Worm (Caenorhabditis elegans) whole organism, L4 larva: ENCODE data around the gene gfat-2.
"Not testable (repeated sequence)": the region's sequence is repeated elsewhere in the genome, so short reads cannot be mapped to it uniquely, and the experiment has no call there.

Experiments
- F26F4.8 ChIP-seq: fragments of 200-800 bp; sonication (Bioruptor generic); conservative IDR thresholded peaks from 2 replicates; pipeline ENCODE4 v1.3.6; 2022; ENCODE audit warnings: missing genetic modification characterization, missing compliant biosample characterization
- F49E8.2 ChIP-seq: sonication (generic microtip); optimal IDR thresholded peaks from 2 replicates; lab custom pipeline; 2016; ENCODE audit warnings: missing compliant biosample characterization, mild to moderate bottlenecking, missing genetic modification characterization, borderline replicate concordance
- Y105C5A.15 ChIP-seq: fragments of 200-800 bp; sonication (Bioruptor generic); IDR thresholded peaks from 2 replicates; pipeline ENCODE4 v1.3.6; 2022; ENCODE audit warnings: missing genetic modification characterization, missing compliant biosample characterization
- Y48G9A.11 ChIP-seq: fragments of 200-800 bp; sonication (Bioruptor generic); IDR thresholded peaks from 2 replicates; pipeline ENCODE4 v1.3.6; 2022; ENCODE audit warnings: missing genetic modification reagents, missing genetic modification characterization, missing compliant biosample characterization
- Y5F2A.4 ChIP-seq: fragments of 200-800 bp; sonication (Bioruptor generic); optimal IDR thresholded peaks from 2 replicates; lab custom pipeline; 2018; ENCODE audit warnings: mild to moderate bottlenecking, missing genetic modification characterization, missing compliant biosample characterization
- ZK546.5 ChIP-seq, 2 experiments: sonication (generic microtip); optimal IDR thresholded peaks; 2 replicates each; lab custom pipeline; 2017; ENCODE audit warnings: missing biosample characterization in 2 of 2, missing genetic modification characterization in 2 of 2
- ces-1 ChIP-seq: fragments of 150-350 bp; sonication (generic microtip); optimal IDR thresholded peaks from 4 replicates; lab custom pipeline; 2014; ENCODE audit warnings: missing biosample characterization, missing genetic modification reagents, missing genetic modification characterization
- ctbp-1 ChIP-seq: fragments of 200-800 bp; sonication (Bioruptor generic); IDR thresholded peaks from 2 replicates; pipeline ENCODE4 v1.3.6; 2022; ENCODE audit warnings: missing genetic modification reagents, missing genetic modification characterization, missing compliant biosample characterization
- daf-16 ChIP-seq, 3 experiments: sonication (generic microtip); optimal IDR thresholded peaks; 2 replicates each; lab custom pipeline; 2016 to 2017; ENCODE audit warnings: missing genetic modification characterization in 3 of 3, missing genetic modification reagents in 3 of 3, mild to moderate bottlenecking in 2 of 3, missing compliant biosample characterization in 2 of 3, missing biosample characterization in 1 of 3, moderate library complexity in 1 of 3
- daf-8 ChIP-seq: fragments of 200-800 bp; sonication (Bioruptor generic); IDR thresholded peaks from 2 replicates; pipeline ENCODE4 v1.3.6; 2022; ENCODE audit warnings: missing genetic modification characterization, missing compliant biosample characterization
- egl-43 ChIP-seq: fragments of 200-800 bp; sonication (Bioruptor generic); IDR thresholded peaks from 2 replicates; pipeline ENCODE4 v1.3.6; 2022; ENCODE audit warnings: missing genetic modification reagents, missing genetic modification characterization, missing compliant biosample characterization
- lim-7 ChIP-seq: fragments of 200-800 bp; sonication (Bioruptor generic); IDR thresholded peaks from 2 replicates; pipeline ENCODE4 v1.3.6; 2022; ENCODE audit warnings: missing genetic modification characterization, missing compliant biosample characterization
- lin-1 ChIP-seq: fragments of 200-800 bp; sonication (Bioruptor generic); IDR thresholded peaks from 2 replicates; pipeline ENCODE4 v1.3.6; 2022; ENCODE audit warnings: missing genetic modification reagents, missing genetic modification characterization, missing compliant biosample characterization
- lin-13 ChIP-seq: fragments of 150-350 bp; optimal IDR thresholded peaks from 2 replicates; lab custom pipeline; 2014; ENCODE audit warnings: missing biosample characterization, missing genetic modification reagents, missing genetic modification characterization
- lin-15B ChIP-seq: fragments of 150-350 bp; sonication (generic microtip); optimal IDR thresholded peaks from 3 replicates; lab custom pipeline; 2014; ENCODE audit warnings: missing biosample characterization, missing genetic modification characterization
- lin-29 ChIP-seq: fragments of 200-800 bp; sonication (Bioruptor generic); IDR thresholded peaks from 2 replicates; pipeline ENCODE4 v1.3.6; 2022; ENCODE audit warnings: missing genetic modification reagents, missing genetic modification characterization, missing compliant biosample characterization
- lin-38 ChIP-seq: fragments of 200-800 bp; sonication (Bioruptor generic); IDR thresholded peaks from 2 replicates; pipeline ENCODE4 v1.3.6; 2022; ENCODE audit warnings: missing genetic modification reagents, missing genetic modification characterization, missing compliant biosample characterization
- madf-5 ChIP-seq, 2 experiments: fragments of 200-800 bp; sonication (Bioruptor generic); IDR thresholded peaks; 2 replicates each; pipeline ENCODE4 v1.3.6; 2022; ENCODE audit warnings: missing compliant biosample characterization in 2 of 2, missing genetic modification characterization in 2 of 2
- mes-2 ChIP-seq: sonication (generic microtip); optimal IDR thresholded peaks from 2 replicates; lab custom pipeline; 2016; ENCODE audit warnings: missing genotype, mild to moderate bottlenecking, missing genetic modification characterization, missing compliant biosample characterization; ENCODE audit not compliant: poor library complexity, severe bottlenecking
- nhr-237 ChIP-seq: sonication (generic microtip); optimal IDR thresholded peaks from 2 replicates; lab custom pipeline; 2017; ENCODE audit warnings: missing biosample characterization, missing genetic modification characterization
- nhr-25 ChIP-seq: sonication (generic microtip); optimal IDR thresholded peaks from 2 replicates; lab custom pipeline; 2017; ENCODE audit warnings: missing genetic modification characterization, mild to moderate bottlenecking, missing compliant biosample characterization, antibody characterized with exemption, moderate library complexity, borderline replicate concordance; ENCODE audit not compliant: insufficient read depth
- nhr-6 ChIP-seq: fragments of 150-350 bp; optimal IDR thresholded peaks from 2 replicates; lab custom pipeline; 2014; ENCODE audit warnings: missing biosample characterization, missing genetic modification characterization
- pha-4 ChIP-seq, 2 experiments: fragments of 150-350 bp in 1 of 2; fragments of 200-800 bp in 1 of 2; sonication (Bioruptor generic) in 1 of 2; IDR thresholded peaks in 1 of 2; optimal IDR thresholded peaks in 1 of 2; 2 replicates each; pipeline versions ENCODE4 v1.3.6 to Lab custom; 2014 to 2022; ENCODE audit warnings: missing genetic modification characterization in 2 of 2, missing genetic modification reagents in 2 of 2, missing biosample characterization in 1 of 2, missing compliant biosample characterization in 1 of 2
- rbr-2 ChIP-seq: sonication (generic microtip); optimal IDR thresholded peaks from 2 replicates; lab custom pipeline; 2016; ENCODE audit warnings: missing genotype, missing genetic modification characterization, missing compliant biosample characterization
- snpc-1.2 ChIP-seq: fragments of 200-800 bp; sonication (Bioruptor generic); IDR thresholded peaks from 2 replicates; pipeline ENCODE4 v1.3.6; 2022; ENCODE audit warnings: missing genetic modification reagents, missing genetic modification characterization, missing compliant biosample characterization
- spr-1 ChIP-seq: sonication (generic microtip); optimal IDR thresholded peaks from 2 replicates; lab custom pipeline; 2016; ENCODE audit warnings: mild to moderate bottlenecking, missing genetic modification characterization, missing compliant biosample characterization
- unc-62 ChIP-seq, 3 experiments: fragments of 150-350 bp in 1 of 3; sonication (generic microtip); optimal IDR thresholded peaks in 2 of 3; peaks in 1 of 3; 1 replicate in 1 of 3; 2 replicates in 2 of 3; lab custom pipeline; 2014 to 2017; ENCODE audit warnings: missing biosample characterization in 3 of 3, missing genetic modification characterization in 3 of 3, missing genetic modification reagents in 3 of 3, missing genotype in 1 of 3
- ztf-11 ChIP-seq: fragments of 150-350 bp; optimal IDR thresholded peaks from 2 replicates; lab custom pipeline; 2014; ENCODE audit warnings: missing biosample characterization, missing genetic modification characterization

The gfat-2 gene

DNA sequence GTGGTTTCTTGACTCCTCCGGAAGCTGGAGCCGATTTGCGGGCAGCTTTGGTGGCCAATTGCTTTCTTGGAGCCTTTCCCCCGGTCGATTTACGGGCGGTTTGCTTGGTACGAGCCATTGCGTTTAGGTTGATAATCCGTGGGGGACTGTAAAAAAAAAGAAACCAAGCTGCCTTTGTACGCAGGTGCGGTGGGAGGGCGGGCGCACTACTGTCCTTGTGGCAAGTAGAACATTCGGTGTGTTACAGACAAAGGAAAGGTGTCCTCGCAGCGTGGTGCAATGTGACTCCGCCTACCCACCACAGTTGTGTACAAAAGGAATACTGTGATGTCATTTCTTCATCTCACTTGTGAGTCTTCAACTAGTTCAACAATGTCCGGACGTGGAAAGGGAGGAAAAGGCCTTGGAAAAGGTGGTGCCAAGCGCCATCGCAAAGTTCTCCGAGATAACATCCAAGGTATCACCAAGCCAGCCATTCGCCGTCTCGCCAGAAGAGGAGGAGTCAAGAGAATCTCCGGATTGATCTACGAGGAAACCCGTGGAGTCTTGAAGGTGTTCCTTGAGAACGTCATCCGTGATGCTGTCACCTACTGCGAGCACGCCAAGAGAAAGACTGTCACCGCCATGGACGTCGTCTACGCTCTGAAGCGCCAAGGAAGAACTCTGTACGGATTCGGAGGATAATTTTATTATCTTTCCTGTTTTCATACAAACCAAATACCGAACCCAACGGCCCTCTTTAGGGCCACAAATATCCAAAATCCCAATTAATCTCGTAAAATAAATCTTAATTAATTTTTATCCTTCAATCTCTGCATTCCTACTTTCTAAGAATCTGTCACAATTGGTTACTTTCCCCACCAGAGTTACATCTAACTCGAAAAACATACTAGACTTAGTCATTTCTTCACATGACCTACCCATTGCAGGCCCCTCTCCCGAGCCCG, 3.0 kb upstream of the gfat-2 start, which contains the start of the genes his-63 and his-64:
Gene his-63 (minus strand): TSS at position 118 of the 947 bp plus-strand sequence.
Gene his-64 (plus strand): TSS at position 373 of the 947 bp plus-strand sequence.
- TF ChIP-seq F26F4.8 (GFP tag; lab: Robert Waterston, UW) (0 out of 2 replicates have a peak, but pooled peaks have one; percentile 56), snpc-1.2 (GFP tag; lab: Robert Waterston, UW) (peak; percentile 78), lin-38 (peak; percentile 55; the same call in 1 of the 2 replicates), pha-4 (GFP tag; IDR thresholded peaks at IDR 0.05; lab: Robert Waterston, UW) (0 out of 2 replicates have a peak, but pooled peaks have one; percentile 8), Y48G9A.11 (GFP tag; lab: Robert Waterston, UW) (peak; percentile 74), nhr-6 (tag; lab: Kevin White, UChicago) (peak; percentile 12), ctbp-1 (GFP tag; lab: Robert Waterston, UW) (0 out of 2 replicates have a peak, but pooled peaks have one; percentile 17), F49E8.2 (tag; lab: Kevin White, UChicago) (peak; percentile 25), mes-2 (tag; lab: Kevin White, UChicago) (peak; percentile 45), Y105C5A.15 (GFP tag; lab: Robert Waterston, UW) (0 out of 2 replicates have a peak, but pooled peaks have one; percentile 49), lim-7 (peak; percentile 32; the same call in 1 of the 2 replicates)
- TF ChIP-seq pha-4 (tag; optimal IDR thresholded peaks at IDR 0.05; lab: Kevin White, UChicago): not testable (repeated sequence)
- TF ChIP-seq, all 104 proteins: peak for 11; not testable (repeated sequence) for 93

DNA sequence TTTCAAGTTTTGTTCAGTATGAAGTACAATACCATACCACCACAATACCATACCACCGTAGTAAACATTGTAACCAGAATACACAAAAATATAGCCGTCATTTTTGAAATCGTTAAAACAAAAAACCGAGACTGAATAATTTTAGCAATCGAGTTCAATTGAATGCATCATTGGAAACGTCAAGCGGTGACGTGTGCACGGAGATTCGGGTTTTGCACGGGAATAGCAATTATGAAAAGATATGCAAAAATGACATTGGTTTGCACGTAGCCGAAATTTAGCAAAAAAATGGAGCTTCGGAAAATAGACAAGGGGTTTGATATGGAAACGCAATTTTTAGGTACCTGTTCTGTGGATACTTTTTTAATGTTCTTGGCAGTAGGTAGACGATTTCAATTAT, 4.9 kb downstream of the gfat-2 start, which contains the start of gene F22B3.10:
Gene F22B3.10 (minus strand): TSS at position 101 of the 400 bp plus-strand sequence.
- TF ChIP-seq ZK546.5 (tag; optimal IDR thresholded peaks at IDR 0.05; lab: Kevin White, UChicago) (no peak), unc-62 (GFP tag; optimal IDR thresholded peaks at IDR 0.05 in 1 of 2; lab: Kevin White, UChicago) (peak in 1 of 2 experiments; percentile 59), unc-62 (tag; optimal IDR thresholded peaks at IDR 0.05; lab: Kevin White, UChicago) (no peak)
- TF ChIP-seq, all 104 proteins: peak for 1

DNA sequence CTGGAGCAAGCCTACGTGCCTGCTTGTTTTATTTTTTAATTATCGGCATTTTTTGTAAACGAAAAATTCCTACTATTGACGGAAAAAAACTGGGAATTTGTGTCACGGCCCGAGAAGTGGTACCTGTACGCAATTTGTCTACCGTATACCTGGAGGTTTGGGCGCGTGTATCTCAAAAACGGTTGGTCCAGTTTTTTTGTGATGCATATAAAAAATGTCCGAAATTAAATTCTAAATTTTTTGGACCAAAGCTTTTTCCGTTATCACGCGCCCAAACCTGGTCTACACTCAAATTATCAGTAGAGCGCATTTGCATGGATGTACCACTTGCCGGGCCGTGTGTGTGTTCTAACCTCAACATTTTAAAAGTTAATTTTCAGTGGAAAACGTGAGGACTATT, 6.7 kb downstream of the gfat-2 start, which contains the start of gene F22B3.5:
Gene F22B3.5 (minus strand): TSS at position 101 of the 400 bp plus-strand sequence.
- TF ChIP-seq nhr-6 (tag; lab: Kevin White, UChicago); lin-29 (GFP tag; lab: Robert Waterston, UW); lin-1: not testable (repeated sequence)

DNA sequence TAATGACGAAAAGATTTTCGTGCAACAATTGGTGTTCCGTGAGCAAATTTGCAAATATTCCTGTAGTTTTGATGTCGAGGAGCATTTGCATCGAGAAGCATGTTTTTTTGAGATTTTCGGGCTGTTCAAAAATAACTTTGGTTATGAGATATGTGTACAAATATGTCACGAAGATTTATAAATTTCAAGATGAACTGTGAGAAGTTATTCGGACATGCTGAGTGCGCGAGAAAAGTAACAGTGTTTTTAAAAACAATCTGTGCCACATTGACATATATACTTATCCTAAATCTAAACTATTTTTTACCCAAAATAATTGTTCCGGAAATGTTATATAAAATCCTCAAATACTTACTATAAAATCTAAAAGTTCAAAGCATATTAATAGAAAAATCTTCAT, 11.7 kb downstream of the gfat-2 start, which contains the start of gene F22B3.7:
Gene F22B3.7 (minus strand): TSS at position 101 of the 400 bp plus-strand sequence.
- TF ChIP-seq madf-5 (GFP tag; IDR thresholded peaks at IDR 0.05; lab: Robert Waterston, UW) (no peak), ces-1 (no peak), spr-1 (tag; lab: Kevin White, UChicago) (no peak), nhr-25 (tag; lab: Kevin White, UChicago) (no peak), daf-8 (GFP tag; lab: Robert Waterston, UW) (no peak), ztf-11 (tag; lab: Kevin White, UChicago) (no peak), nhr-237 (tag; lab: Kevin White, UChicago) (no peak)

DNA sequence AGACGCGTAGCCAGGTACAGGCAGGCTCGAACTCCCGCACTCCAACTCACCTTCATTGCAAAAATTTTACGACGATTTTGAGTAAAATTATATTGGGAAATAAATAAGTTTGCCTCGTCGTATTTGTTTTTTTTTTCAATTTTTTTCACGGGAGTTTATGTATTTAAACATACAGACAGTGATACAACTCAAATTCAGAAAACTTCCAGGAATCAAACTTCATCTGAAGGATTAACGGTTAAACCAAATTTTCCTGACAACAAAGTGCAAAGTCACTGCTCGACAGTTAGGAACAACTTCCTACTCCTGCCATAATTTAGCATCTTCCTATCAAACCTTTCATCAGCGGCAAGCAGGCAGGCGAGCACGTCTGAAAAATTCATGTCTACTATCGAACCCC, 14.8 kb downstream of the gfat-2 start, which contains the start of gene F22B3.8:
Gene F22B3.8 (minus strand): TSS at position 101 of the 400 bp plus-strand sequence.
- TF ChIP-seq rbr-2 (tag; lab: Kevin White, UChicago) (no peak), unc-62 (GFP tag; optimal IDR thresholded peaks at IDR 0.05 in 1 of 2; lab: Kevin White, UChicago) (peak in 1 of 2 experiments; percentile 39), unc-62 (tag; optimal IDR thresholded peaks at IDR 0.05; lab: Kevin White, UChicago) (no peak)

DNA sequence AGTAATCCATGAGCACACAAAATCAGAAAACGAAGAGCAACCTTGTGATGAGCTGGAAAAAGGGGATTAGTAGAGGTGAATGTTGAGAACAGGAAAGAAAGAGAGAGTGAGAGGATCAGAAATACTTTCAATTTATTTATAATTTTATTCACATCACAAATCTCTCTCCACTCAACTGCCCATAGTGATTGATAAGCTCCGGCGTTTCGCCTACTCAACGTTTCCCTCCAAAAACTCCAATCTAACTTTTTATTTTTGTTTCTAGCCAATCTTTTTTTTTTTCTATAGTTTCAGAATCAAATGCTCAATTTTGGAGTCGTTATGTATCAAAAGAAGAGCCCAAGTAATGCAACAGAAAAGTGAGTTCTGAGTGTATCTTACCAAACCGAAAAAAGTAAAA, 15.4 kb downstream of the gfat-2 start, which contains the start of gene kin-4:
Gene kin-4 (plus strand): TSS at position 301 of the 400 bp plus-strand sequence.
- TF ChIP-seq egl-43 (GFP tag; lab: Robert Waterston, UW) (no peak), lin-15B (tag; lab: Kevin White, UChicago) (no peak), lin-13 (GFP tag; lab: Kevin White, UChicago) (no peak), Y5F2A.4 (GFP tag; lab: Kevin White, UChicago) (no peak), nhr-237 (tag; lab: Kevin White, UChicago) (no peak), daf-16 (GFP tag; optimal IDR thresholded peaks at IDR 0.05; lab: Kevin White, UChicago) (no peak), daf-16 (tag; optimal IDR thresholded peaks at IDR 0.05; lab: Kevin White, UChicago) (no peak)
